Fruit fly (Drosophila melanogaster): ENCODE data around the gene CG4229.

Gene CG4229

dm6 chr3L:16580049-16580448 lies 23.4 kb downstream of the CG4229 start, which contains the start of gene nxf2 (continued):
- no peak for TF ChIP-seq zen (tag; optimal IDR thresholded peaks at IDR 0.05)
- TF ChIP-seq CG34224 (GFP tag; IDR thresholded peaks at IDR 0.05; ENCODE audit: partially characterized antibody), result peak; percentile 30; the same call in 1 of the 3 replicates
- TF ChIP-seq CG1529 (GFP tag; optimal IDR thresholded peaks at IDR 0.05), result no peak
- TF ChIP-seq Dll (GFP tag; IDR thresholded peaks at IDR 0.05; ENCODE audit: partially characterized antibody), result peak; percentile 59; the same call in 2 of the 4 replicates
- no peak for TF ChIP-seq Bgb (GFP tag; IDR thresholded peaks at IDR 0.05; ENCODE audit: partially characterized antibody)
- TF ChIP-seq CG18262 (tag; optimal IDR thresholded peaks at IDR 0.05), result no peak
- TF ChIP-seq CG7928 (GFP tag; optimal IDR thresholded peaks at IDR 0.05), result no peak
- TF ChIP-seq Rx (GFP tag; IDR thresholded peaks at IDR 0.05), result no peak
- TF ChIP-seq BEAF-32 (GFP tag; optimal IDR thresholded peaks at IDR 0.05), result peak; percentile 61
- TF ChIP-seq CG18619 (GFP tag; optimal IDR thresholded peaks at IDR 0.05), result no peak
- TF ChIP-seq trem (tag; optimal IDR thresholded peaks at IDR 0.05), result peak; percentile 19
- TF ChIP-seq sima (GFP tag; optimal IDR thresholded peaks at IDR 0.05), result no peak
- no peak for TF ChIP-seq Nf-YC (tag; optimal IDR thresholded peaks at IDR 0.05)
- no peak for TF ChIP-seq CG5245 (GFP tag; optimal IDR thresholded peaks at IDR 0.05)
- TF ChIP-seq nerfin-1 (tag; optimal IDR thresholded peaks at IDR 0.05), result peak; percentile 43
- no peak for TF ChIP-seq CG7786 (GFP tag; optimal IDR thresholded peaks at IDR 0.05)
- no peak for TF ChIP-seq CG8281 (tag; optimal IDR thresholded peaks at IDR 0.05)
- TF ChIP-seq ewg (GFP tag; optimal IDR thresholded peaks at IDR 0.05), result no peak
- TF ChIP-seq CG3726 (GFP tag; IDR thresholded peaks at IDR 0.05), result no peak
- peak; percentile 57; the same call in 2 of the 3 replicates for TF ChIP-seq knrl (GFP tag; IDR thresholded peaks at IDR 0.05; ENCODE audit: partially characterized antibody)
- no peak for TF ChIP-seq lab (GFP tag; optimal IDR thresholded peaks at IDR 0.05)
- TF ChIP-seq Doc2 (GFP tag; IDR thresholded peaks at IDR 0.05), result no peak
- TF ChIP-seq HLH3B (GFP tag; IDR thresholded peaks at IDR 0.05), result no peak
- no peak for TF ChIP-seq Poxn (GFP tag; IDR thresholded peaks at IDR 0.05)
- no peak for TF ChIP-seq MESR4 (GFP tag; optimal IDR thresholded peaks at IDR 0.05)
- TF ChIP-seq ssp (GFP tag; IDR thresholded peaks at IDR 0.05), result no peak
- TF ChIP-seq CG14860 (GFP tag; IDR thresholded peaks at IDR 0.05; ENCODE audit: partially characterized antibody), result no peak
- TF ChIP-seq CG6175 (GFP tag; IDR thresholded peaks at IDR 0.05), result no peak
- peak; percentile 68 for TF ChIP-seq bbx (GFP tag; IDR thresholded peaks at IDR 0.05; ENCODE audit: partially characterized antibody)
- no peak for TF ChIP-seq E2f2 (GFP tag; IDR thresholded peaks at IDR 0.05)
- no peak for TF ChIP-seq Fer2 (tag; optimal IDR thresholded peaks at IDR 0.05)
- TF ChIP-seq crol (GFP tag; IDR thresholded peaks at IDR 0.05), result no peak
- TF ChIP-seq zf30C (GFP tag; optimal IDR thresholded peaks at IDR 0.05), result no peak
- TF ChIP-seq Taf1 (GFP tag; IDR thresholded peaks at IDR 0.05), result no peak
- TF ChIP-seq Lhr (GFP tag; optimal IDR thresholded peaks at IDR 0.05), result no peak
- no peak for TF ChIP-seq Nf-YB (GFP tag; optimal IDR thresholded peaks at IDR 0.05)
- TF ChIP-seq sna (GFP tag; IDR thresholded peaks at IDR 0.05; ENCODE audit: partially characterized antibody), result no peak
- peak; percentile 62 for TF ChIP-seq Neu2 (GFP tag; optimal IDR thresholded peaks at IDR 0.05; ENCODE audit: borderline replicate concordance)
- TF ChIP-seq gce (GFP tag; IDR thresholded peaks at IDR 0.05), result no peak
- no peak for TF ChIP-seq Ets65A (GFP tag)
- no peak for TF ChIP-seq br (optimal IDR thresholded peaks at IDR 0.05)
- no peak for TF ChIP-seq CG13775 (GFP tag; optimal IDR thresholded peaks at IDR 0.05)
- peak; percentile 54 for TF ChIP-seq Myb (GFP tag; optimal IDR thresholded peaks at IDR 0.05)
- no peak for TF ChIP-seq CG6689 (GFP tag; IDR thresholded peaks at IDR 0.05)
- no peak for TF ChIP-seq CG4282 (GFP tag; optimal IDR thresholded peaks at IDR 0.05)
- TF ChIP-seq Awh (GFP tag; IDR thresholded peaks at IDR 0.05), result no peak
- no peak for TF ChIP-seq insv (GFP tag; optimal IDR thresholded peaks at IDR 0.05)
- TF ChIP-seq CG12744 (GFP tag; optimal IDR thresholded peaks at IDR 0.05), result no peak
- no peak for TF ChIP-seq scrt (GFP tag; optimal IDR thresholded peaks at IDR 0.05)
- TF ChIP-seq CG16863 (GFP tag; optimal IDR thresholded peaks at IDR 0.05), result no peak
- no peak for TF ChIP-seq HLH54F (GFP tag; optimal IDR thresholded peaks at IDR 0.05)
